Worm (Caenorhabditis elegans): ENCODE results near the gene mans-4.

mans-4 gene

DNA sequence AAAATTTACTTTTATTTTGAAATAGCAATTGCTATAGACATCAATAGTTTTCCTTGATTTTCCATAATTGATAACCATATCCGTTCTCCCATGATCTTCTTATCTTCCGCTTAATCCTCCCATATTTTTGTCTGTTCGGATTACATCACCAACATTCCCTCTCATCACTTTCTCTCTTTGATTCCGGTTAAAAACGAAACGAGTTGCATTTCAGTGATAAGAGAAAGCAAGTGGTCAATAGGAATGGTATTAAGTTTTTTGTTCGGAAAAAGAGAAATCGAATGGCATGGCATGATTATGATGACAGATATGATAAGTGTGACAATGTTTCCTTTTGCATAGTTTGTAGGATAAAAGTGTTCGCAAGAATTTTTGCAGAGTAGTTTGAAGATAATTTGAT, 33.6 kb upstream of the mans-4 start:
- TF ChIP-seq swsn-7 (tag; optimal IDR thresholded peaks at IDR 0.05), result no peak
- peak; percentile 95 for TF ChIP-seq blmp-1 (tag; optimal IDR thresholded peaks at IDR 0.05)
- no peak for TF ChIP-seq lin-39 (tag; optimal IDR thresholded peaks at IDR 0.05)
- no peak for TF ChIP-seq mef-2 (tag; optimal IDR thresholded peaks at IDR 0.05)
- TF ChIP-seq nhr-85 (tag), result no peak
- TF ChIP-seq zip-4 (GFP tag; optimal IDR thresholded peaks at IDR 0.05), result no peak
- no peak for TF ChIP-seq unc-86 (tag; optimal IDR thresholded peaks at IDR 0.05)
- TF ChIP-seq aha-1 (tag; optimal IDR thresholded peaks at IDR 0.05), result no peak
- no peak for TF ChIP-seq fkh-10 (GFP tag; optimal IDR thresholded peaks at IDR 0.05)
- peak; percentile 29 for TF ChIP-seq jun-1 (tag; optimal IDR thresholded peaks at IDR 0.05)
- TF ChIP-seq elt-2 (tag; optimal IDR thresholded peaks at IDR 0.05), result peak; percentile 62
- TF ChIP-seq mep-1 (tag; optimal IDR thresholded peaks at IDR 0.05), result no peak

DNA sequence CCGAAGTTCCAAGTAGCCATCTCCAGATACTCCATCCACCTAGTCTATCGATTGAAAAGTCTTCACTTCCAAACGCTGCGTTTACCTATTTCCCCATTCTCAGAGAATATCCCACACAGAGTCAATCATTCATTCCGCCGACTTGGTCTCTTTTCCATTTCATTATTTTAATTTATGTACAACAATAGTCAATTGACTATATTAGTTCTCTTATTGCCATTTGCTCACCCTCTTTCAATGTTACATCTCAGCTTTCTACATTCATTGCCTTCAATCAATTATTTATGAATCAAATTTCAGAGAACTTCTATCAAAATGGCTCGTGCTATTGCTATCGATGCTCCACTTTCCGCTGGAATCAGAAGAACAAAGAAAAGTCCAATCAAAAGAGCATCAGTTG, 30.3 kb upstream of the mans-4 start, which contains the start of gene aly-1:
aly-1 (plus strand) TSS at position 301 of the 400 bp plus-strand sequence.
- TF ChIP-seq dsc-1 (tag; optimal IDR thresholded peaks at IDR 0.05) (no peak), ztf-11 (tag; optimal IDR thresholded peaks at IDR 0.05) (no peak), lin-13 (GFP tag; optimal IDR thresholded peaks at IDR 0.05) (no peak), pqm-1 (tag; optimal IDR thresholded peaks at IDR 0.05) (no peak), hlh-4 (tag; optimal IDR thresholded peaks at IDR 0.05) (no peak), xbp-1 (tag; optimal IDR thresholded peaks at IDR 0.05) (no peak), lin-15B (tag; optimal IDR thresholded peaks at IDR 0.05) (no peak)

DNA sequence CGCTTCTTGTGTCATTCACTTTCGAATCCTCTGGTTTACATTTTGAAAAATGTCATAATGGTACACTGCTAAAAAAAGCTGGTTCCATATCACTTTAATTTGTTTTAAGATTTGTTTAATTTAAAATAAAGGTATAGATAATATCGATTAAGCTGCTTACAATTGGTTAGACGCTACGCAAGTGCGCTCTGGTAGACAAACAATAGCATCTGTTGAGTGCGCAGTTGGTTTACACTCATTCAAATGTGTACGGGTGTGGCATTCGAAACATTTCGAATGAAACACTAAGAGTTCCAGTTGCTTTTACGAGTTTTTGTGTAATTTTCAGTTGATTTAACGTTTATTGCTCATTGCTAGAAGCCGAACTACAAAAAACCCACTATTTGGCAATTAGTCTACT, 29.1 kb upstream of the mans-4 start:
- TF ChIP-seq lin-15B (tag; optimal IDR thresholded peaks at IDR 0.05) (peak; percentile 43), C16A3.4 (tag; optimal IDR thresholded peaks at IDR 0.05) (peak; percentile 41), rnt-1 (tag; optimal IDR thresholded peaks at IDR 0.05) (peak; percentile 13), nhr-20 (tag; optimal IDR thresholded peaks at IDR 0.05) (peak; percentile 5), snu-23 (GFP tag; optimal IDR thresholded peaks at IDR 0.05) (peak; percentile 48), F16B12.6 (tag; optimal IDR thresholded peaks at IDR 0.05) (peak; percentile 17), unc-98 (GFP tag; IDR thresholded peaks at IDR 0.05) (no peak), nhr-77 (tag; optimal IDR thresholded peaks at IDR 0.05) (peak; percentile 39), nhr-71 (tag; optimal IDR thresholded peaks at IDR 0.05) (peak; percentile 49), ceh-88 (GFP tag; IDR thresholded peaks at IDR 0.05) (no peak), hlh-4 (tag; optimal IDR thresholded peaks at IDR 0.05) (no peak), xbp-1 (tag; optimal IDR thresholded peaks at IDR 0.05) (peak; percentile 26), nhr-28 (tag; optimal IDR thresholded peaks at IDR 0.05) (no peak), blmp-1 (tag; optimal IDR thresholded peaks at IDR 0.05) (peak; percentile 57), pag-3 (tag; optimal IDR thresholded peaks at IDR 0.05; ENCODE audit: borderline replicate concordance, insufficient read depth) (no peak), efl-1 (optimal IDR thresholded peaks at IDR 0.05) (peak; percentile 36 to 53), efl-1 (GFP tag; optimal IDR thresholded peaks at IDR 0.05 in 1 of 2) (peak; percentile 39 to 51), lsy-2 (tag; optimal IDR thresholded peaks at IDR 0.05) (peak; percentile 8 to 57), skn-1 (tag; optimal IDR thresholded peaks at IDR 0.05) (peak; percentile 41), lin-35 (GFP tag; optimal IDR thresholded peaks at IDR 0.05) (peak; percentile 43 to 66), swsn-7 (tag; optimal IDR thresholded peaks at IDR 0.05) (no peak), lin-14 (GFP tag; optimal IDR thresholded peaks at IDR 0.05) (peak; percentile 72), mep-1 (tag; optimal IDR thresholded peaks at IDR 0.05) (peak; percentile 65), fkh-10 (GFP tag; optimal IDR thresholded peaks at IDR 0.05) (no peak), dpl-1 (GFP tag; optimal IDR thresholded peaks at IDR 0.05) (peak in 2 of 3 experiments; percentile 38 to 64), C34B4.2 (tag; optimal IDR thresholded peaks at IDR 0.05) (no peak)
